Worm (Caenorhabditis elegans) whole organism, late embryonic: Measurements from ENCODE around the gene cest-35.1.

Source experiments
- C08G9.2 ChIP-seq: sonication (generic microtip); optimal IDR thresholded peaks from 2 replicates; lab custom pipeline; 2016; ENCODE audit warnings: mild to moderate bottlenecking, missing genetic modification characterization, moderate library complexity, missing compliant biosample characterization
- C38D4.7 ChIP-seq: fragments of 200-800 bp; sonication (Bioruptor generic); optimal IDR thresholded peaks from 2 replicates; lab custom pipeline; 2018; ENCODE audit warnings: mild to moderate bottlenecking, missing genetic modification characterization, moderate library complexity, missing compliant biosample characterization
- Y22D7AL.16 ChIP-seq: sonication (generic microtip); optimal IDR thresholded peaks from 2 replicates; lab custom pipeline; 2016; ENCODE audit warnings: missing genetic modification characterization, missing compliant biosample characterization
- ama-1 ChIP-seq: fragments of 150-350 bp; optimal IDR thresholded peaks from 2 replicates; lab custom pipeline; 2014
- ceh-18 ChIP-seq: sonication (generic microtip); optimal IDR thresholded peaks from 2 replicates; lab custom pipeline; 2016; ENCODE audit warnings: missing genetic modification characterization, missing compliant biosample characterization
- ceh-19 ChIP-seq: fragments of 200-800 bp; sonication (Bioruptor generic); optimal IDR thresholded peaks from 2 replicates; lab custom pipeline; 2018; ENCODE audit warnings: mild to moderate bottlenecking, missing genetic modification characterization, missing compliant biosample characterization
- ceh-48 ChIP-seq: sonication (generic microtip); optimal IDR thresholded peaks from 2 replicates; lab custom pipeline; 2016; ENCODE audit warnings: missing genetic modification characterization, inconsistent platforms, missing compliant biosample characterization
- ceh-6 ChIP-seq: fragments of 200-800 bp; sonication (Bioruptor generic); optimal IDR thresholded peaks from 2 replicates; lab custom pipeline; 2018; ENCODE audit warnings: mild to moderate bottlenecking, missing genetic modification characterization, missing compliant biosample characterization
- ceh-9 ChIP-seq: sonication (generic microtip); optimal IDR thresholded peaks from 2 replicates; lab custom pipeline; 2016; ENCODE audit warnings: mild to moderate bottlenecking, missing genetic modification characterization, inconsistent platforms, missing compliant biosample characterization
- dmd-4 ChIP-seq: sonication (generic microtip); optimal IDR thresholded peaks from 2 replicates; lab custom pipeline; 2016; ENCODE audit warnings: borderline replicate concordance, missing genetic modification characterization, missing compliant biosample characterization
- elt-4 ChIP-seq: sonication (generic microtip); optimal IDR thresholded peaks from 2 replicates; lab custom pipeline; 2016; ENCODE audit warnings: missing genetic modification characterization, missing compliant biosample characterization
- ets-4 ChIP-seq: sonication (generic microtip); optimal IDR thresholded peaks from 2 replicates; lab custom pipeline; 2016; ENCODE audit warnings: missing genetic modification characterization, missing compliant biosample characterization
- fkh-10 ChIP-seq: fragments of 150-350 bp; optimal IDR thresholded peaks from 2 replicates; lab custom pipeline; 2014; ENCODE audit warnings: missing biosample characterization, missing genetic modification reagents, missing genetic modification characterization
- fkh-6 ChIP-seq: sonication (generic microtip); optimal IDR thresholded peaks from 2 replicates; lab custom pipeline; 2016; ENCODE audit warnings: missing genetic modification characterization, missing compliant biosample characterization
- gmeb-2 ChIP-seq: sonication (generic microtip); optimal IDR thresholded peaks from 2 replicates; lab custom pipeline; 2016; ENCODE audit warnings: missing genetic modification characterization, inconsistent platforms, missing compliant biosample characterization
- hlh-13 ChIP-seq: fragments of 200-800 bp; sonication (Bioruptor generic); optimal IDR thresholded peaks from 2 replicates; lab custom pipeline; 2018; ENCODE audit warnings: mild to moderate bottlenecking, missing genetic modification characterization, missing compliant biosample characterization
- hlh-6 ChIP-seq: sonication (generic microtip); optimal IDR thresholded peaks from 2 replicates; lab custom pipeline; 2016; ENCODE audit warnings: missing genotype, missing genetic modification characterization, missing compliant biosample characterization
- lim-6 ChIP-seq: sonication (generic microtip); optimal IDR thresholded peaks from 2 replicates; lab custom pipeline; 2016; ENCODE audit warnings: missing genetic modification characterization, missing compliant biosample characterization
- madf-2 ChIP-seq: sonication (generic microtip); optimal IDR thresholded peaks from 2 replicates; lab custom pipeline; 2017; ENCODE audit warnings: missing genetic modification characterization, missing compliant biosample characterization
- mec-3 ChIP-seq: sonication (generic microtip); optimal IDR thresholded peaks from 2 replicates; lab custom pipeline; 2016; ENCODE audit warnings: borderline replicate concordance, missing genetic modification characterization, missing compliant biosample characterization
- nfya-1 ChIP-seq: sonication (generic microtip); optimal IDR thresholded peaks from 2 replicates; lab custom pipeline; 2017; ENCODE audit warnings: missing genetic modification characterization, mild to moderate bottlenecking, missing compliant biosample characterization, antibody characterized with exemption, moderate library complexity
- nhr-11 ChIP-seq: fragments of 150-350 bp; optimal IDR thresholded peaks from 2 replicates; lab custom pipeline; 2014; ENCODE audit warnings: missing biosample characterization, missing genetic modification characterization
- npax-4 ChIP-seq: sonication (generic microtip); optimal IDR thresholded peaks from 2 replicates; lab custom pipeline; 2016; ENCODE audit warnings: missing genetic modification characterization, missing compliant biosample characterization
- pag-3 ChIP-seq: sonication (generic microtip); optimal IDR thresholded peaks from 2 replicates; lab custom pipeline; 2016; ENCODE audit warnings: missing compliant biosample characterization, missing genetic modification characterization, borderline replicate concordance
- pat-9 ChIP-seq: fragments of 200-800 bp; sonication (Bioruptor generic); optimal IDR thresholded peaks from 2 replicates; lab custom pipeline; 2018; ENCODE audit warnings: mild to moderate bottlenecking, missing genetic modification characterization, moderate library complexity, missing compliant biosample characterization
- pax-1 ChIP-seq: fragments of 150-350 bp; optimal IDR thresholded peaks from 2 replicates; lab custom pipeline; 2014; ENCODE audit warnings: missing biosample characterization, missing genetic modification characterization
- pqm-1 ChIP-seq: sonication (generic microtip); optimal IDR thresholded peaks from 2 replicates; lab custom pipeline; 2016; ENCODE audit warnings: missing genetic modification characterization, missing compliant biosample characterization
- ref-2 ChIP-seq: sonication (generic microtip); optimal IDR thresholded peaks from 2 replicates; lab custom pipeline; 2016; ENCODE audit warnings: missing genetic modification characterization, missing compliant biosample characterization
- rnt-1 ChIP-seq: sonication (generic microtip); optimal IDR thresholded peaks from 2 replicates; lab custom pipeline; 2016; ENCODE audit warnings: missing genetic modification characterization, missing compliant biosample characterization
- sdc-2 ChIP-seq: sonication (generic microtip); optimal IDR thresholded peaks from 2 replicates; lab custom pipeline; 2016; ENCODE audit warnings: missing genotype, missing genetic modification characterization, missing compliant biosample characterization
- sox-4 ChIP-seq: sonication (generic microtip); optimal IDR thresholded peaks from 2 replicates; lab custom pipeline; 2017; ENCODE audit warnings: mild to moderate bottlenecking, missing genetic modification characterization, inconsistent platforms, missing compliant biosample characterization
- syd-9 ChIP-seq: sonication (generic microtip); optimal IDR thresholded peaks from 2 replicates; lab custom pipeline; 2016; ENCODE audit warnings: mild to moderate bottlenecking, missing genetic modification characterization, moderate library complexity, missing compliant biosample characterization
- tbx-2 ChIP-seq: sonication (generic microtip); optimal IDR thresholded peaks from 2 replicates; lab custom pipeline; 2016; ENCODE audit warnings: missing genetic modification characterization, missing compliant biosample characterization
- tbx-7 ChIP-seq: sonication (generic microtip); optimal IDR thresholded peaks from 2 replicates; lab custom pipeline; 2016; ENCODE audit warnings: missing genotype, missing genetic modification characterization, missing compliant biosample characterization
- unc-3 ChIP-seq, 2 experiments: fragments of 200-800 bp in 1 of 2; sonication (Bioruptor generic) in 1 of 2; sonication (generic microtip) in 1 of 2; conservative IDR thresholded peaks in 1 of 2; optimal IDR thresholded peaks in 1 of 2; 2 replicates each; pipeline versions ENCODE4 v1.3.6 to Lab custom; 2016 to 2022; ENCODE audit warnings: missing compliant biosample characterization in 2 of 2, missing genetic modification characterization in 2 of 2, missing genetic modification reagents in 1 of 2
- unc-42 ChIP-seq: sonication (generic microtip); optimal IDR thresholded peaks from 2 replicates; lab custom pipeline; 2016; ENCODE audit warnings: missing genotype, missing genetic modification characterization, missing compliant biosample characterization
- zip-5 ChIP-seq: sonication (generic microtip); optimal IDR thresholded peaks from 2 replicates; lab custom pipeline; 2016; ENCODE audit warnings: missing genetic modification characterization, missing compliant biosample characterization
- ztf-16 ChIP-seq: sonication (generic microtip); optimal IDR thresholded peaks from 2 replicates; lab custom pipeline; 2017; ENCODE audit warnings: missing genetic modification characterization, missing compliant biosample characterization

cest-35.1 gene

ce11 chrV:5243036-5243435 is at the start of gene cest-35.1:
TSS of gene cest-35.1 (minus strand) at chrV:5243136.
- TF ChIP-seq fkh-6 (tag; lab: Kevin White, UChicago) (no peak), pax-1 (tag; lab: Kevin White, UChicago) (no peak), tbx-7 (tag; lab: Kevin White, UChicago) (no peak), lim-6 (tag; lab: Kevin White, UChicago) (no peak), ceh-19 (GFP tag; lab: Kevin White, UChicago) (no peak), ceh-18 (tag; lab: Kevin White, UChicago) (no peak), pat-9 (tag; lab: Kevin White, UChicago) (no peak), nhr-11 (tag; lab: Kevin White, UChicago) (no peak), rnt-1 (tag; lab: Kevin White, UChicago) (no peak), ref-2 (tag; lab: Kevin White, UChicago) (no peak), fkh-10 (GFP tag; lab: Kevin White, UChicago) (no peak)

ce11 chrV:5288676-5289075 is 45.7 kb upstream of the cest-35.1 start:
- TF ChIP-seq unc-42 (tag; lab: Kevin White, UChicago) (peak; percentile 66), unc-3 (GFP tag; conservative IDR thresholded peaks at IDR 0.05; lab: Robert Waterston, UW) (no peak), unc-3 (tag; optimal IDR thresholded peaks at IDR 0.05; lab: Kevin White, UChicago) (no peak)

- TF ChIP-seq C08G9.2 (tag; lab: Kevin White, UChicago) = no peak
- no peak for TF ChIP-seq nfya-1 (tag; lab: Kevin White, UChicago)
- TF ChIP-seq ama-1 (lab: Kevin White, UChicago) = no peak
- no peak for TF ChIP-seq unc-42 (tag; lab: Kevin White, UChicago)
- TF ChIP-seq syd-9 = no peak
- TF ChIP-seq, all 69 proteins: peak for 0
These were observed 44.3 kb upstream of the cest-35.1 start, which contains the start of gene Y49G5A.1 for ce11 chrV:5287273-5287672. TSS of gene Y49G5A.1 (minus strand) at chrV:5287373.

ce11 chrV:5284270-5284980 is 41.5 kb upstream of the cest-35.1 start:
- TF ChIP-seq lim-6 (tag; lab: Kevin White, UChicago) = peak; percentile 47
- peak; percentile 49 for TF ChIP-seq madf-2 (tag; lab: Kevin White, UChicago)
- TF ChIP-seq C38D4.7 (GFP tag; lab: Kevin White, UChicago) = peak; percentile 41
- TF ChIP-seq zip-5 (tag; lab: Kevin White, UChicago) = peak; percentile 7
- TF ChIP-seq ztf-16 (tag; lab: Kevin White, UChicago) = peak; percentile 45
- peak; percentile 49 for TF ChIP-seq tbx-2
- peak; percentile 68 for TF ChIP-seq elt-4 (tag; lab: Kevin White, UChicago)
- peak; percentile 31 for TF ChIP-seq ceh-48 (tag; lab: Kevin White, UChicago)
- TF ChIP-seq dmd-4 (tag; lab: Kevin White, UChicago) = peak; percentile 91
- peak; percentile 11 for TF ChIP-seq sdc-2 (tag; lab: Kevin White, UChicago)
- peak; percentile 2 for TF ChIP-seq ets-4
- TF ChIP-seq pag-3 (tag; lab: Kevin White, UChicago) = peak; percentile 87
- peak; percentile 58 for TF ChIP-seq hlh-13 (GFP tag; lab: Kevin White, UChicago)
- peak; percentile 62 for TF ChIP-seq mec-3 (tag; lab: Kevin White, UChicago)
- TF ChIP-seq pqm-1 (tag; lab: Kevin White, UChicago) = peak; percentile 45
- TF ChIP-seq gmeb-2 (tag; lab: Kevin White, UChicago) = peak; percentile 54
- TF ChIP-seq C08G9.2 (tag; lab: Kevin White, UChicago) = peak; percentile 35
- peak; percentile 81 for TF ChIP-seq ceh-19 (GFP tag; lab: Kevin White, UChicago)
- TF ChIP-seq hlh-6 (tag; lab: Kevin White, UChicago) = peak; percentile 78
- TF ChIP-seq sox-4 (tag; lab: Kevin White, UChicago) = peak; percentile 29
- peak; percentile 24 for TF ChIP-seq npax-4 (tag; lab: Kevin White, UChicago)
- TF ChIP-seq ceh-9 (tag; lab: Kevin White, UChicago) = peak; percentile 22
- peak; percentile 1 for TF ChIP-seq Y22D7AL.16
- TF ChIP-seq ceh-6 (GFP tag; lab: Kevin White, UChicago) = peak; percentile 18
- TF ChIP-seq fkh-6 (tag; lab: Kevin White, UChicago) = peak; percentile 71
